Worm (Caenorhabditis elegans) whole organism, late embryonic: ENCODE data around the gene lgx-1.
A peak's percentile ranks its signal among the peaks of the same experiment; 100 is the strongest.

ENCODE experiments used
- C08G9.2 ChIP-seq: sonication (generic microtip); optimal IDR thresholded peaks from 2 replicates; lab custom pipeline; 2016; ENCODE audit warnings: mild to moderate bottlenecking, missing genetic modification characterization, moderate library complexity, missing compliant biosample characterization
- K02D7.2 ChIP-seq: sonication (generic microtip); optimal IDR thresholded peaks from 2 replicates; lab custom pipeline; 2017; ENCODE audit warnings: mild to moderate bottlenecking, missing genetic modification characterization, missing compliant biosample characterization
- T23F11.4 ChIP-seq: fragments of 200-800 bp; sonication (Bioruptor generic); optimal IDR thresholded peaks from 2 replicates; lab custom pipeline; 2018; ENCODE audit warnings: mild to moderate bottlenecking, missing genetic modification characterization, missing compliant biosample characterization
- ceh-18 ChIP-seq: sonication (generic microtip); optimal IDR thresholded peaks from 2 replicates; lab custom pipeline; 2016; ENCODE audit warnings: missing genetic modification characterization, missing compliant biosample characterization
- ceh-2 ChIP-seq: sonication (generic microtip); optimal IDR thresholded peaks from 2 replicates; lab custom pipeline; 2016; ENCODE audit warnings: missing genotype, missing genetic modification characterization, missing compliant biosample characterization
- ceh-22 ChIP-seq: sonication (generic microtip); optimal IDR thresholded peaks from 2 replicates; lab custom pipeline; 2017; ENCODE audit warnings: missing biosample characterization, missing genetic modification characterization
- ceh-24 ChIP-seq: sonication (generic microtip); optimal IDR thresholded peaks from 2 replicates; lab custom pipeline; 2016; ENCODE audit warnings: mild to moderate bottlenecking, missing genetic modification characterization, missing compliant biosample characterization
- ceh-30 ChIP-seq: fragments of 150-350 bp; optimal IDR thresholded peaks from 2 replicates; lab custom pipeline; 2014; ENCODE audit warnings: missing biosample characterization, missing genetic modification characterization
- ceh-31 ChIP-seq: sonication (generic microtip); optimal IDR thresholded peaks from 2 replicates; lab custom pipeline; 2016; ENCODE audit warnings: missing genetic modification characterization, missing compliant biosample characterization
- ceh-45 ChIP-seq: fragments of 200-800 bp; sonication (Bioruptor generic); IDR thresholded peaks from 2 replicates; pipeline ENCODE4 v1.3.6; 2022; ENCODE audit warnings: missing genetic modification reagents, missing genetic modification characterization, missing compliant biosample characterization
- ceh-48 ChIP-seq: sonication (generic microtip); optimal IDR thresholded peaks from 2 replicates; lab custom pipeline; 2016; ENCODE audit warnings: missing genetic modification characterization, inconsistent platforms, missing compliant biosample characterization
- ceh-6 ChIP-seq: fragments of 200-800 bp; sonication (Bioruptor generic); optimal IDR thresholded peaks from 2 replicates; lab custom pipeline; 2018; ENCODE audit warnings: mild to moderate bottlenecking, missing genetic modification characterization, missing compliant biosample characterization
- elt-2 ChIP-seq: sonication (generic microtip); optimal IDR thresholded peaks from 2 replicates; lab custom pipeline; 2016; ENCODE audit warnings: missing genetic modification reagents, missing genetic modification characterization, missing compliant biosample characterization
- ets-4 ChIP-seq: sonication (generic microtip); optimal IDR thresholded peaks from 2 replicates; lab custom pipeline; 2016; ENCODE audit warnings: missing genetic modification characterization, missing compliant biosample characterization
- fax-1 ChIP-seq: sonication (generic microtip); optimal IDR thresholded peaks from 2 replicates; lab custom pipeline; 2016; ENCODE audit warnings: missing genotype, missing genetic modification characterization, missing compliant biosample characterization
- fkh-10 ChIP-seq: fragments of 150-350 bp; optimal IDR thresholded peaks from 2 replicates; lab custom pipeline; 2014; ENCODE audit warnings: missing biosample characterization, missing genetic modification reagents, missing genetic modification characterization
- hlh-30 ChIP-seq: sonication (generic microtip); optimal IDR thresholded peaks from 2 replicates; lab custom pipeline; 2017; ENCODE audit warnings: antibody characterized with exemption, missing genetic modification characterization, missing compliant biosample characterization; ENCODE audit not compliant: insufficient read depth
- lim-6 ChIP-seq: sonication (generic microtip); optimal IDR thresholded peaks from 2 replicates; lab custom pipeline; 2016; ENCODE audit warnings: missing genetic modification characterization, missing compliant biosample characterization
- madf-2 ChIP-seq: sonication (generic microtip); optimal IDR thresholded peaks from 2 replicates; lab custom pipeline; 2017; ENCODE audit warnings: missing genetic modification characterization, missing compliant biosample characterization
- mec-3 ChIP-seq: sonication (generic microtip); optimal IDR thresholded peaks from 2 replicates; lab custom pipeline; 2016; ENCODE audit warnings: borderline replicate concordance, missing genetic modification characterization, missing compliant biosample characterization
- nfya-1 ChIP-seq: sonication (generic microtip); optimal IDR thresholded peaks from 2 replicates; lab custom pipeline; 2017; ENCODE audit warnings: missing genetic modification characterization, mild to moderate bottlenecking, missing compliant biosample characterization, antibody characterized with exemption, moderate library complexity
- nhr-11 ChIP-seq: fragments of 150-350 bp; optimal IDR thresholded peaks from 2 replicates; lab custom pipeline; 2014; ENCODE audit warnings: missing biosample characterization, missing genetic modification characterization
- npax-4 ChIP-seq: sonication (generic microtip); optimal IDR thresholded peaks from 2 replicates; lab custom pipeline; 2016; ENCODE audit warnings: missing genetic modification characterization, missing compliant biosample characterization
- odd-2 ChIP-seq: sonication (generic microtip); optimal IDR thresholded peaks from 2 replicates; lab custom pipeline; 2017; ENCODE audit warnings: antibody characterized with exemption, mild to moderate bottlenecking, missing genetic modification characterization, missing compliant biosample characterization
- pag-3 ChIP-seq: sonication (generic microtip); optimal IDR thresholded peaks from 2 replicates; lab custom pipeline; 2016; ENCODE audit warnings: missing compliant biosample characterization, missing genetic modification characterization, borderline replicate concordance
- pax-1 ChIP-seq: fragments of 150-350 bp; optimal IDR thresholded peaks from 2 replicates; lab custom pipeline; 2014; ENCODE audit warnings: missing biosample characterization, missing genetic modification characterization
- pha-2 ChIP-seq: sonication (generic microtip); optimal IDR thresholded peaks from 2 replicates; lab custom pipeline; 2017; ENCODE audit warnings: mild to moderate bottlenecking, missing genetic modification characterization, missing compliant biosample characterization
- pha-4 ChIP-seq: fragments of 150-350 bp; optimal IDR thresholded peaks from 2 replicates; lab custom pipeline; 2018; ENCODE audit warnings: missing biosample characterization, missing genetic modification reagents, missing genetic modification characterization
- rnt-1 ChIP-seq: sonication (generic microtip); optimal IDR thresholded peaks from 2 replicates; lab custom pipeline; 2016; ENCODE audit warnings: missing genetic modification characterization, missing compliant biosample characterization
- sox-2 ChIP-seq: fragments of 200-800 bp; sonication (Bioruptor generic); IDR thresholded peaks from 2 replicates; pipeline ENCODE4 v1.3.6; 2022; ENCODE audit warnings: missing genetic modification reagents, missing genetic modification characterization, missing compliant biosample characterization
- syd-9 ChIP-seq: sonication (generic microtip); optimal IDR thresholded peaks from 2 replicates; lab custom pipeline; 2016; ENCODE audit warnings: mild to moderate bottlenecking, missing genetic modification characterization, moderate library complexity, missing compliant biosample characterization
- tbx-2 ChIP-seq: sonication (generic microtip); optimal IDR thresholded peaks from 2 replicates; lab custom pipeline; 2016; ENCODE audit warnings: missing genetic modification characterization, missing compliant biosample characterization
- tbx-7 ChIP-seq: sonication (generic microtip); optimal IDR thresholded peaks from 2 replicates; lab custom pipeline; 2016; ENCODE audit warnings: missing genotype, missing genetic modification characterization, missing compliant biosample characterization
- ttx-3 ChIP-seq: sonication (generic microtip); optimal IDR thresholded peaks from 2 replicates; lab custom pipeline; 2016; ENCODE audit warnings: missing genetic modification reagents, missing genetic modification characterization, missing compliant biosample characterization
- unc-86 ChIP-seq: sonication (generic microtip); optimal IDR thresholded peaks from 2 replicates; lab custom pipeline; 2016; ENCODE audit warnings: missing genetic modification characterization, missing compliant biosample characterization
- zip-5 ChIP-seq: sonication (generic microtip); optimal IDR thresholded peaks from 2 replicates; lab custom pipeline; 2016; ENCODE audit warnings: missing genetic modification characterization, missing compliant biosample characterization
- ztf-16 ChIP-seq: sonication (generic microtip); optimal IDR thresholded peaks from 2 replicates; lab custom pipeline; 2017; ENCODE audit warnings: missing genetic modification characterization, missing compliant biosample characterization

lgx-1 gene

DNA sequence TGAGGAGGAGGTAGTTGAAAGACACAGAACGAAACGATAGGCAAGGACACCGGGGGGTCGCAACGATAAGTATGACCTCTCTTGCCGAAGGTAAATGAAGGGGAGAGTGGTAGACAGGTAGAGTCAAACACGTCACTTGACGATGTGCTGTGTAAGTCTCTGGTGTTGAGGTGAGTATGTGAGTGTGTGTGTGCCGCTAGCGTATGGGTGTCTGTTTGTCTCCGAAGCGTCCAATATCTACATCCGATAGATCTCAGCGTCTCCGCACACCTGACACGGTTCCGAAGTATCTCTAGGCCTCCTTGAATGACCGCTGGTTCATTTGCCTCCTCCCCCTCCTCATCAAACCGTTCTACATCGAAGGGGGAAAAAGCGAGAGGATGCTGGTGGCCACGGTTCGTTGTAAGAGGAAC is 63.1 kb downstream of the lgx-1 start (continued):
- TF ChIP-seq ceh-18 (tag; lab: Kevin White, UChicago) (peak; percentile 70), ets-4 (no peak), ztf-16 (tag; lab: Kevin White, UChicago) (peak; percentile 11), zip-5 (tag; lab: Kevin White, UChicago) (no peak), ceh-22 (peak; percentile 91), sox-2 (GFP tag; lab: Robert Waterston, UW) (no peak), odd-2 (no peak), tbx-7 (no peak), fax-1 (no peak), ttx-3 (no peak), ceh-48 (tag; lab: Kevin White, UChicago) (no peak), ceh-6 (GFP tag; lab: Kevin White, UChicago) (peak; percentile 37), pha-4 (no peak), C08G9.2 (tag; lab: Kevin White, UChicago) (no peak), ceh-31 (tag; lab: Kevin White, UChicago) (peak; percentile 76), mec-3 (tag; lab: Kevin White, UChicago) (no peak), nfya-1 (tag; lab: Kevin White, UChicago) (peak; percentile 73), pag-3 (no peak), madf-2 (tag; lab: Kevin White, UChicago) (no peak), tbx-2 (tag; lab: Kevin White, UChicago) (peak; percentile 82), ceh-24 (tag; lab: Kevin White, UChicago) (no peak), npax-4 (no peak), T23F11.4 (GFP tag; lab: Kevin White, UChicago) (no peak), ceh-30 (peak; percentile 22), elt-2 (tag; lab: Kevin White, UChicago) (peak; percentile 63), syd-9 (tag; lab: Kevin White, UChicago) (peak; percentile 15), pha-2 (peak; percentile 14), pax-1 (tag; lab: Kevin White, UChicago) (peak; percentile 78), hlh-30 (tag; lab: Kevin White, UChicago) (peak; percentile 90), fkh-10 (GFP tag; lab: Kevin White, UChicago) (no peak), nhr-11 (tag; lab: Kevin White, UChicago) (no peak), ceh-2 (tag; lab: Kevin White, UChicago) (peak; percentile 62), lim-6 (tag; lab: Kevin White, UChicago) (no peak), ceh-45 (no peak), K02D7.2 (tag; lab: Kevin White, UChicago) (no peak), rnt-1 (tag; lab: Kevin White, UChicago) (peak; percentile 26), unc-86 (tag; lab: Kevin White, UChicago) (no peak)
